Worm (Caenorhabditis elegans) whole organism, midembryonic: ENCODE measurements around the gene mes-6.

Source experiments
- T22C8.4 ChIP-seq: fragments of 200-800 bp; sonication (Bioruptor generic); IDR thresholded peaks from 2 replicates; pipeline ENCODE4 v1.3.6; 2022; ENCODE audit warnings: missing genetic modification characterization, missing compliant biosample characterization
- cog-1 ChIP-seq: sonication (generic microtip); optimal IDR thresholded peaks from 2 replicates; lab custom pipeline; 2016; ENCODE audit warnings: missing genetic modification characterization, missing compliant biosample characterization
- flt-1 ChIP-seq: fragments of 200-800 bp; sonication (Bioruptor generic); IDR thresholded peaks from 2 replicates; pipeline ENCODE4 v1.3.6; 2022; ENCODE audit warnings: missing genetic modification characterization, missing compliant biosample characterization
- klf-2 ChIP-seq: fragments of 200-800 bp; sonication (Bioruptor generic); conservative IDR thresholded peaks from 2 replicates; pipeline ENCODE4 v1.3.6; 2022; ENCODE audit warnings: missing genetic modification reagents, missing genetic modification characterization, missing compliant biosample characterization
- med-1 ChIP-seq: sonication (generic microtip); optimal IDR thresholded peaks from 2 replicates; lab custom pipeline; 2017; ENCODE audit warnings: missing genetic modification characterization, mild to moderate bottlenecking, missing compliant biosample characterization, antibody characterized with exemption, missing genetic modification reagents; ENCODE audit not compliant: insufficient read depth
- ref-1 ChIP-seq: fragments of 200-800 bp; sonication (Bioruptor generic); conservative IDR thresholded peaks from 2 replicates; pipeline ENCODE4 v1.3.6; 2022; ENCODE audit warnings: missing genetic modification reagents, missing genetic modification characterization, missing compliant biosample characterization
- tab-1 ChIP-seq: fragments of 200-800 bp; sonication (Bioruptor generic); IDR thresholded peaks from 2 replicates; pipeline ENCODE4 v1.3.6; 2022; ENCODE audit warnings: missing genetic modification characterization, missing compliant biosample characterization
- ztf-23 ChIP-seq: fragments of 200-800 bp; sonication (Bioruptor generic); IDR thresholded peaks from 2 replicates; pipeline ENCODE4 v1.3.6; 2022; ENCODE audit warnings: missing genetic modification reagents, missing genetic modification characterization, missing compliant biosample characterization
- ztf-29 ChIP-seq: fragments of 200-800 bp; sonication (Bioruptor generic); IDR thresholded peaks from 2 replicates; pipeline ENCODE4 v1.3.6; 2022; ENCODE audit warnings: missing genetic modification reagents, missing genetic modification characterization, missing compliant biosample characterization

DNA sequence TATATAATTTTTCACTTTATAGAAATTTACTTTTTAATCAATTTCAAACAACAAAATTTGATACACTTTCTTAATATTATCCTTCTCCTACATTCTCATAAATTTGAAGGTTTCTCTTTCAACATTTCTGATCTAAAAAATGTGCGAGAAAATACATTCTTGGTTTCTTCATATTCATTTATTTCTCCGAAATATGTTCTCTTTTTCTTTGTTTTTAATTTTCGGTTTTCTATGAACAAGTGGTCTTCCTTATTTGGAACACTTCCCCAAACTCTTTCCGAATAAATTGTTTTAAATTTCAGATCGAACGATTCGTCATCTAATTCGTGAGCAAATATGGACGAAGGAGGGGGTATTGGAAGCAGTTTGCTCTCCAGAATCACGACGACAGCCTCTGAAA is 48.0 kb downstream of the mes-6 start, which contains the start of gene npr-22:
- TF ChIP-seq ztf-29 (no peak), ref-1 (GFP tag; lab: Robert Waterston, UW) (no peak), ztf-23 (GFP tag; lab: Robert Waterston, UW) (no peak), med-1 (no peak), klf-2 (no peak), T22C8.4 (GFP tag; lab: Robert Waterston, UW) (no peak), tab-1 (no peak), cog-1 (tag; lab: Kevin White, UChicago) (no peak), flt-1 (GFP tag; lab: Robert Waterston, UW) (no peak)
